Worm (Caenorhabditis elegans) whole organism, L4 larva: ENCODE results near the gene clec-230.

Source experiments
- D1046.2 ChIP-seq: fragments of 200-800 bp; sonication (Bioruptor generic); IDR thresholded peaks from 2 replicates; pipeline ENCODE4 v1.3.6; 2022; ENCODE audit warnings: missing genetic modification characterization, missing compliant biosample characterization
- F10B5.3 ChIP-seq: sonication (generic microtip); optimal IDR thresholded peaks from 2 replicates; lab custom pipeline; 2016; ENCODE audit warnings: mild to moderate bottlenecking, missing genetic modification characterization, missing compliant biosample characterization
- F26F4.8 ChIP-seq: fragments of 200-800 bp; sonication (Bioruptor generic); conservative IDR thresholded peaks from 2 replicates; pipeline ENCODE4 v1.3.6; 2022; ENCODE audit warnings: missing genetic modification characterization, missing compliant biosample characterization
- F37D6.2 ChIP-seq: sonication (generic microtip); optimal IDR thresholded peaks from 2 replicates; lab custom pipeline; 2016; ENCODE audit warnings: mild to moderate bottlenecking, missing genetic modification characterization, missing compliant biosample characterization
- F44E2.7 ChIP-seq: fragments of 200-800 bp; sonication (Bioruptor generic); IDR thresholded peaks from 2 replicates; pipeline ENCODE4 v2.1.2; 2022; ENCODE audit warnings: missing genetic modification characterization, missing compliant biosample characterization
- F49E8.2 ChIP-seq: sonication (generic microtip); optimal IDR thresholded peaks from 2 replicates; lab custom pipeline; 2016; ENCODE audit warnings: missing compliant biosample characterization, mild to moderate bottlenecking, missing genetic modification characterization, borderline replicate concordance
- T20F7.1 ChIP-seq: fragments of 200-800 bp; sonication (Bioruptor generic); optimal IDR thresholded peaks from 2 replicates; lab custom pipeline; 2018; ENCODE audit warnings: mild to moderate bottlenecking, missing genetic modification characterization, missing compliant biosample characterization
- T26A8.4 ChIP-seq: fragments of 200-800 bp; sonication (Bioruptor generic); IDR thresholded peaks from 2 replicates; pipeline ENCODE4 v1.3.6; 2022; ENCODE audit warnings: missing genetic modification characterization, missing compliant biosample characterization
- Y105C5A.15 ChIP-seq: fragments of 200-800 bp; sonication (Bioruptor generic); IDR thresholded peaks from 2 replicates; pipeline ENCODE4 v1.3.6; 2022; ENCODE audit warnings: missing genetic modification characterization, missing compliant biosample characterization
- Y5F2A.4 ChIP-seq: fragments of 200-800 bp; sonication (Bioruptor generic); optimal IDR thresholded peaks from 2 replicates; lab custom pipeline; 2018; ENCODE audit warnings: mild to moderate bottlenecking, missing genetic modification characterization, missing compliant biosample characterization
- aha-1 ChIP-seq: fragments of 150-350 bp; peaks from one replicate; lab custom pipeline; 2014; ENCODE audit warnings: missing biosample characterization, missing genetic modification characterization
- aly-2 ChIP-seq: sonication (generic microtip); optimal IDR thresholded peaks from 2 replicates; lab custom pipeline; 2018; ENCODE audit warnings: missing biosample characterization, missing genetic modification characterization
- attf-4 ChIP-seq: sonication (generic microtip); optimal IDR thresholded peaks from 3 replicates; lab custom pipeline; 2017; ENCODE audit warnings: missing biosample characterization, missing genetic modification characterization
- ceh-32 ChIP-seq: sonication (generic microtip); optimal IDR thresholded peaks from 2 replicates; lab custom pipeline; 2016; ENCODE audit warnings: mild to moderate bottlenecking, missing genetic modification characterization, missing compliant biosample characterization; ENCODE audit not compliant: poor library complexity
- ceh-44 ChIP-seq: fragments of 200-800 bp; sonication (Bioruptor generic); IDR thresholded peaks from 2 replicates; pipeline ENCODE4 v1.3.6; 2022; ENCODE audit warnings: missing genetic modification reagents, missing genetic modification characterization, missing compliant biosample characterization
- ces-1 ChIP-seq: fragments of 150-350 bp; sonication (generic microtip); optimal IDR thresholded peaks from 4 replicates; lab custom pipeline; 2014; ENCODE audit warnings: missing biosample characterization, missing genetic modification reagents, missing genetic modification characterization
- daf-12 ChIP-seq: fragments of 150-350 bp; optimal IDR thresholded peaks from 2 replicates; lab custom pipeline; 2014; ENCODE audit warnings: missing biosample characterization, missing genetic modification reagents, missing genetic modification characterization
- daf-8 ChIP-seq: fragments of 200-800 bp; sonication (Bioruptor generic); IDR thresholded peaks from 2 replicates; pipeline ENCODE4 v1.3.6; 2022; ENCODE audit warnings: missing genetic modification characterization, missing compliant biosample characterization
- dmd-9 ChIP-seq: fragments of 200-800 bp; sonication (Bioruptor generic); IDR thresholded peaks from 2 replicates; pipeline ENCODE4 v1.3.6; 2022; ENCODE audit warnings: missing genetic modification reagents, missing genetic modification characterization, missing compliant biosample characterization
- egl-27 ChIP-seq: sonication (generic microtip); optimal IDR thresholded peaks from 3 replicates; lab custom pipeline; 2017; ENCODE audit warnings: missing biosample characterization, missing genetic modification reagents, missing genetic modification characterization
- fos-1 ChIP-seq: fragments of 150-350 bp; optimal IDR thresholded peaks from 2 replicates; lab custom pipeline; 2014; ENCODE audit warnings: missing biosample characterization, missing genetic modification characterization
- hlh-30 ChIP-seq: sonication (generic microtip); optimal IDR thresholded peaks from 2 replicates; lab custom pipeline; 2017; ENCODE audit warnings: antibody characterized with exemption, mild to moderate bottlenecking, missing genetic modification characterization, missing compliant biosample characterization; ENCODE audit not compliant: insufficient read depth
- madf-5 ChIP-seq, 2 experiments: fragments of 200-800 bp; sonication (Bioruptor generic); IDR thresholded peaks; 2 replicates each; pipeline ENCODE4 v1.3.6; 2022; ENCODE audit warnings: missing compliant biosample characterization in 2 of 2, missing genetic modification characterization in 2 of 2
- mxl-3 ChIP-seq: fragments of 200-800 bp; sonication (Bioruptor generic); optimal IDR thresholded peaks from 2 replicates; lab custom pipeline; 2018; ENCODE audit warnings: mild to moderate bottlenecking, missing genetic modification characterization, missing compliant biosample characterization
- nhr-10 ChIP-seq: fragments of 150-350 bp; optimal IDR thresholded peaks from 2 replicates; lab custom pipeline; 2014; ENCODE audit warnings: missing biosample characterization, missing genetic modification characterization
- nhr-11 ChIP-seq: fragments of 150-350 bp; optimal IDR thresholded peaks from 2 replicates; lab custom pipeline; 2014; ENCODE audit warnings: missing biosample characterization, missing genetic modification characterization
- nhr-25 ChIP-seq: sonication (generic microtip); optimal IDR thresholded peaks from 2 replicates; lab custom pipeline; 2017; ENCODE audit warnings: missing genetic modification characterization, mild to moderate bottlenecking, missing compliant biosample characterization, antibody characterized with exemption, moderate library complexity, borderline replicate concordance; ENCODE audit not compliant: insufficient read depth
- nhr-41 ChIP-seq: fragments of 200-800 bp; sonication (Bioruptor generic); IDR thresholded peaks from 2 replicates; pipeline ENCODE4 v1.3.6; 2022; ENCODE audit warnings: missing genetic modification reagents, missing genetic modification characterization, missing compliant biosample characterization
- nhr-42 ChIP-seq: fragments of 200-800 bp; sonication (Bioruptor generic); IDR thresholded peaks from 2 replicates; pipeline ENCODE4 v1.3.6; 2022; ENCODE audit warnings: missing genetic modification characterization, missing compliant biosample characterization
- nhr-6 ChIP-seq: fragments of 150-350 bp; optimal IDR thresholded peaks from 2 replicates; lab custom pipeline; 2014; ENCODE audit warnings: missing biosample characterization, missing genetic modification characterization
- pqm-1 ChIP-seq: sonication (generic microtip); optimal IDR thresholded peaks from 2 replicates; lab custom pipeline; 2017; ENCODE audit warnings: missing biosample characterization, missing genetic modification characterization
- saeg-2 ChIP-seq: fragments of 200-800 bp; sonication (Bioruptor generic); IDR thresholded peaks from 2 replicates; pipeline ENCODE4 v1.3.6; 2022; ENCODE audit warnings: missing genetic modification reagents, missing genetic modification characterization, missing compliant biosample characterization
- sdz-12 ChIP-seq: fragments of 200-800 bp; sonication (Bioruptor generic); optimal IDR thresholded peaks from 2 replicates; lab custom pipeline; 2018; ENCODE audit warnings: mild to moderate bottlenecking, missing genetic modification characterization, missing compliant biosample characterization
- set-16 ChIP-seq: fragments of 200-800 bp; sonication (Bioruptor generic); IDR thresholded peaks from 2 replicates; pipeline ENCODE4 v1.3.6; 2022; ENCODE audit warnings: missing genetic modification reagents, missing genetic modification characterization, missing compliant biosample characterization
- skn-1 ChIP-seq: fragments of 150-350 bp; optimal IDR thresholded peaks from 2 replicates; lab custom pipeline; 2014; ENCODE audit warnings: missing biosample characterization, missing genetic modification characterization
- snpc-1.2 ChIP-seq: fragments of 200-800 bp; sonication (Bioruptor generic); IDR thresholded peaks from 2 replicates; pipeline ENCODE4 v1.3.6; 2022; ENCODE audit warnings: missing genetic modification reagents, missing genetic modification characterization, missing compliant biosample characterization
- tag-97 ChIP-seq: fragments of 200-800 bp; sonication (Bioruptor generic); IDR thresholded peaks from 2 replicates; pipeline ENCODE4 v1.3.6; 2022; ENCODE audit warnings: missing genetic modification characterization, missing compliant biosample characterization
- unc-62 ChIP-seq, 3 experiments: fragments of 150-350 bp in 1 of 3; sonication (generic microtip); optimal IDR thresholded peaks in 2 of 3; peaks in 1 of 3; 1 replicate in 1 of 3; 2 replicates in 2 of 3; lab custom pipeline; 2014 to 2017; ENCODE audit warnings: missing biosample characterization in 3 of 3, missing genetic modification characterization in 3 of 3, missing genetic modification reagents in 3 of 3, missing genotype in 1 of 3
- zip-11 ChIP-seq: fragments of 200-800 bp; sonication (Bioruptor generic); IDR thresholded peaks from 2 replicates; pipeline ENCODE4 v1.3.6; 2022; ENCODE audit warnings: missing genetic modification characterization, missing compliant biosample characterization

Gene clec-230

ce11 chrV:15352376-15352775 lies 3.4 kb upstream of the clec-230 start, which contains the start of gene srx-58:
Gene srx-58, plus strand, starts transcription at chrV:15352676.
- no peak for TF ChIP-seq daf-8 (GFP tag; lab: Robert Waterston, UW)
- TF ChIP-seq aha-1 (tag; lab: Kevin White, UChicago) = no peak
- TF ChIP-seq Y5F2A.4 = no peak
- no peak for TF ChIP-seq nhr-10
- TF ChIP-seq set-16 (GFP tag; lab: Robert Waterston, UW) = no peak
- TF ChIP-seq F44E2.7 (GFP tag; lab: Robert Waterston, UW) = no peak
- TF ChIP-seq madf-5 (GFP tag; IDR thresholded peaks at IDR 0.05; lab: Robert Waterston, UW) = no peak
- TF ChIP-seq zip-11 (GFP tag; lab: Robert Waterston, UW) = no peak
- no peak for TF ChIP-seq nhr-42 (GFP tag; lab: Robert Waterston, UW)
- TF ChIP-seq T20F7.1 = no peak
- TF ChIP-seq ceh-44 (GFP tag; lab: Robert Waterston, UW) = no peak
- TF ChIP-seq, all 104 proteins: peak for 0

DNA sequence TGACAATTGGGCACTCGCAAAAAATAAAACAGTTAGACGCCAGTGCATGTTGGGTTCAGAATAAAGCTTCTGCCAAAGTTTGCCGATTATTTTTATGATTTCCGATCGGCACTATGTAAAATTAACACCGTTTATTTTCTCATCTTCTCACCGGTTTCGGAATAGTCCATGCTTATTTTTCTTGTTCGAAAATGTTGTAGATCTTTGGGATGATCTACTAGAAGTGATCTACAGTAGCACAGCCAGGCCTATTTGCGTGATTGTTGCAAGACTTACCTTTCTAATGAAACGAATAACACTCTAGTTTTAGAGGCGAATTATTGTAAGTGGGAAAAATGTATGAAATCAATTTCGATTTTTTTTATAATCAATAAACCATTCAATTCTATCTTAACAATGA lies 1.7 kb upstream of the clec-230 start, which contains the start of gene clec-231:
TSS of gene clec-231 (minus strand) at position 101 of the 400 bp plus-strand sequence.
- TF ChIP-seq nhr-11 (tag; lab: Kevin White, UChicago) = no peak

DNA sequence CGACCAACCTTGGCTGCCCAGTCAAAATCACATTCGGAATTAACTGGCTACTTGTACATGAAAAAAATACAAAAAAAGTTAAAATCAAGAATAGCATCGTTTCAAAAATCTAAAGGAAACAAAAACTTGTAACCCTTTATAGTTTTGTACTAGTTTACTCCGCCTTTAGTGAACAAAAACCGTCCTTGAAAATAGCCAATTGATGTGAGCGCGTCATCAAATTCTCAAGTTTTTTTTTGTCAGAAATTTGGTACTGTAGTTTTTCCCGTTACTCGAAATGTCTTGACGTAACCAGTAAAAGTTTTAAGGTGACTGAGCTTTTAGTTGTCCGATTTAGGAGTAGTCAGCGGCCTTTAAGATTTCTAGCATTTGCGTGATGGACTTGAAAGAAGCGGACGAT lies 1.7 kb downstream of the clec-230 start, which contains the start of gene C29F3.3:
TSS of gene C29F3.3 (minus strand) at position 101 of the 400 bp plus-strand sequence.
- no peak for TF ChIP-seq aly-2 (tag; lab: Kevin White, UChicago)
- no peak for TF ChIP-seq unc-62 (GFP tag; optimal IDR thresholded peaks at IDR 0.05 in 1 of 2; lab: Kevin White, UChicago)
- TF ChIP-seq unc-62 (tag; optimal IDR thresholded peaks at IDR 0.05; lab: Kevin White, UChicago) = no peak
- TF ChIP-seq ceh-32 (tag; lab: Kevin White, UChicago) = no peak
- TF ChIP-seq egl-27 (tag; lab: Kevin White, UChicago) = no peak
- TF ChIP-seq nhr-6 (tag; lab: Kevin White, UChicago) = no peak
- no peak for TF ChIP-seq fos-1 (tag; lab: Kevin White, UChicago)
- no peak for TF ChIP-seq F49E8.2 (tag; lab: Kevin White, UChicago)
- TF ChIP-seq dmd-9 (GFP tag; lab: Robert Waterston, UW) = no peak
- no peak for TF ChIP-seq mxl-3
- TF ChIP-seq sdz-12 = no peak
- TF ChIP-seq tag-97 (GFP tag; lab: Robert Waterston, UW) = no peak
- no peak for TF ChIP-seq snpc-1.2 (GFP tag; lab: Robert Waterston, UW)
- no peak for TF ChIP-seq skn-1 (tag; lab: Kevin White, UChicago)
- no peak for TF ChIP-seq pqm-1 (tag; lab: Kevin White, UChicago)
- no peak for TF ChIP-seq attf-4 (tag; lab: Kevin White, UChicago)
- no peak for TF ChIP-seq hlh-30

- no peak for TF ChIP-seq F37D6.2 (tag; lab: Kevin White, UChicago)
- TF ChIP-seq daf-12 (tag; lab: Kevin White, UChicago) = no peak
- TF ChIP-seq pqm-1 (tag; lab: Kevin White, UChicago) = no peak
- TF ChIP-seq Y105C5A.15 = no peak
- no peak for TF ChIP-seq ces-1
- TF ChIP-seq F26F4.8 = no peak
- TF ChIP-seq nhr-10 = no peak
- TF ChIP-seq nhr-25 (tag; lab: Kevin White, UChicago) = no peak
- TF ChIP-seq nhr-41 (GFP tag; lab: Robert Waterston, UW) = no peak
- no peak for TF ChIP-seq daf-8 (GFP tag; lab: Robert Waterston, UW)
- TF ChIP-seq T26A8.4 = no peak
- no peak for TF ChIP-seq saeg-2
- no peak for TF ChIP-seq F10B5.3 (tag; lab: Kevin White, UChicago)
- no peak for TF ChIP-seq D1046.2
These were observed 4.5 kb downstream of the clec-230 start, which contains the start of gene wrt-8 for ce11 chrV:15344481-15344880. Gene wrt-8, minus strand, starts transcription at chrV:15344581.
